Fruit fly (Drosophila melanogaster): ENCODE data around the gene CG3610.
A peak's percentile ranks its signal among the peaks of the same experiment; 100 is the strongest.

The CG3610 gene

dm6 chr3R:14846924-14847599, 2.2 kb downstream of the CG3610 start:
- no peak for TF ChIP-seq CG1792 (GFP tag; optimal IDR thresholded peaks at IDR 0.05)
- no peak for TF ChIP-seq al (GFP tag; IDR thresholded peaks at IDR 0.05)
- TF ChIP-seq CG34224 (GFP tag; IDR thresholded peaks at IDR 0.05; ENCODE audit: partially characterized antibody) = no peak
- no peak for TF ChIP-seq CG16863 (GFP tag; optimal IDR thresholded peaks at IDR 0.05)
- peak; percentile 22 for TF ChIP-seq gem (tag; optimal IDR thresholded peaks at IDR 0.05)
- TF ChIP-seq Sox102F (GFP tag; optimal IDR thresholded peaks at IDR 0.05) = peak; percentile 50
- peak in 1 of 2 experiments; percentile 49 for TF ChIP-seq bsh (GFP tag; optimal IDR thresholded peaks at IDR 0.05)
- TF ChIP-seq Nf-YB (GFP tag; optimal IDR thresholded peaks at IDR 0.05) = no peak
- TF ChIP-seq jigr1 (GFP tag; IDR thresholded peaks at IDR 0.05) = no peak
- TF ChIP-seq Blimp-1 (GFP tag; optimal IDR thresholded peaks at IDR 0.05) = peak; percentile 54
- 0 out of 2 replicates have a peak, but pooled peaks have one; percentile 37 for TF ChIP-seq ttk (GFP tag; IDR thresholded peaks at IDR 0.05)
- TF ChIP-seq tap (tag; optimal IDR thresholded peaks at IDR 0.05) = no peak
- TF ChIP-seq CG7786 (GFP tag; optimal IDR thresholded peaks at IDR 0.05) = no peak
- 0 out of 2 replicates have a peak, but pooled peaks have one; percentile 13 for TF ChIP-seq E2f1 (GFP tag; IDR thresholded peaks at IDR 0.05)
- no peak for TF ChIP-seq CG13296 (GFP tag; optimal IDR thresholded peaks at IDR 0.05)
- peak; percentile 9; the same call in 1 of the 3 replicates for TF ChIP-seq ci (GFP tag; IDR thresholded peaks at IDR 0.05)
- no peak for TF ChIP-seq scrt (GFP tag; optimal IDR thresholded peaks at IDR 0.05)
- 0 out of 2 replicates have a peak, but pooled peaks have one; percentile 30 for TF ChIP-seq CG32772 (GFP tag; IDR thresholded peaks at IDR 0.05)
- no peak for TF ChIP-seq wdn (GFP tag; IDR thresholded peaks at IDR 0.05)
- peak; percentile 17; the same call in 1 of the 3 replicates for TF ChIP-seq so (GFP tag; IDR thresholded peaks at IDR 0.05)
- TF ChIP-seq Ptx1 (GFP tag; IDR thresholded peaks at IDR 0.05) = peak; percentile 31; the same call in 1 of the 2 replicates
- TF ChIP-seq CG18764 (GFP tag; optimal IDR thresholded peaks at IDR 0.05) = no peak
- no peak for TF ChIP-seq CG3726 (GFP tag; IDR thresholded peaks at IDR 0.05)
- TF ChIP-seq CG11504 (tag; optimal IDR thresholded peaks at IDR 0.05) = peak; percentile 8
- TF ChIP-seq CG2889 (GFP tag; IDR thresholded peaks at IDR 0.05) = no peak
- TF ChIP-seq CG5180 (GFP tag; optimal IDR thresholded peaks at IDR 0.05) = no peak
- TF ChIP-seq CG15269 (tag; optimal IDR thresholded peaks at IDR 0.05) = no peak
- TF ChIP-seq lmd (GFP tag; IDR thresholded peaks at IDR 0.05) = peak; percentile 14; the same call in 1 of the 2 replicates
- no peak for TF ChIP-seq dm (GFP tag; optimal IDR thresholded peaks at IDR 0.05)
- TF ChIP-seq CG9797 (GFP tag; optimal IDR thresholded peaks at IDR 0.05) = no peak
- TF ChIP-seq sens (GFP tag) = peak; percentile 82
- peak; percentile 63 for TF ChIP-seq Med (GFP tag)
- TF ChIP-seq Drgx (GFP tag; IDR thresholded peaks at IDR 0.05) = peak; percentile 78
- TF ChIP-seq wor (GFP tag; IDR thresholded peaks at IDR 0.05) = 0 out of 2 replicates have a peak, but pooled peaks have one; percentile 14
- peak; percentile 74 for TF ChIP-seq Ets65A (GFP tag)
- TF ChIP-seq tio (GFP tag; optimal IDR thresholded peaks at IDR 0.05) = peak; percentile 8
- TF ChIP-seq dmrt99B (tag; optimal IDR thresholded peaks at IDR 0.05) = peak; percentile 9
- 0 out of 3 replicates have a peak, but pooled peaks have one; percentile 9 for TF ChIP-seq ase (GFP tag; IDR thresholded peaks at IDR 0.05)
- TF ChIP-seq prd (optimal IDR thresholded peaks at IDR 0.05) = no peak
- peak; percentile 35; the same call in 1 of the 3 replicates for TF ChIP-seq prd (GFP tag; IDR thresholded peaks at IDR 0.05)

dm6 chr3R:14847844-14848243, 3.0 kb downstream of the CG3610 start:
- TF ChIP-seq Drgx (GFP tag; IDR thresholded peaks at IDR 0.05) (peak; percentile 40; the same call in 1 of the 2 replicates), CG6791 (GFP tag; IDR thresholded peaks at IDR 0.05; ENCODE audit: partially characterized antibody) (no peak), bsh (GFP tag; optimal IDR thresholded peaks at IDR 0.05) (peak in 1 of 2 experiments; percentile 44)
